In the genomic region with DNA sequence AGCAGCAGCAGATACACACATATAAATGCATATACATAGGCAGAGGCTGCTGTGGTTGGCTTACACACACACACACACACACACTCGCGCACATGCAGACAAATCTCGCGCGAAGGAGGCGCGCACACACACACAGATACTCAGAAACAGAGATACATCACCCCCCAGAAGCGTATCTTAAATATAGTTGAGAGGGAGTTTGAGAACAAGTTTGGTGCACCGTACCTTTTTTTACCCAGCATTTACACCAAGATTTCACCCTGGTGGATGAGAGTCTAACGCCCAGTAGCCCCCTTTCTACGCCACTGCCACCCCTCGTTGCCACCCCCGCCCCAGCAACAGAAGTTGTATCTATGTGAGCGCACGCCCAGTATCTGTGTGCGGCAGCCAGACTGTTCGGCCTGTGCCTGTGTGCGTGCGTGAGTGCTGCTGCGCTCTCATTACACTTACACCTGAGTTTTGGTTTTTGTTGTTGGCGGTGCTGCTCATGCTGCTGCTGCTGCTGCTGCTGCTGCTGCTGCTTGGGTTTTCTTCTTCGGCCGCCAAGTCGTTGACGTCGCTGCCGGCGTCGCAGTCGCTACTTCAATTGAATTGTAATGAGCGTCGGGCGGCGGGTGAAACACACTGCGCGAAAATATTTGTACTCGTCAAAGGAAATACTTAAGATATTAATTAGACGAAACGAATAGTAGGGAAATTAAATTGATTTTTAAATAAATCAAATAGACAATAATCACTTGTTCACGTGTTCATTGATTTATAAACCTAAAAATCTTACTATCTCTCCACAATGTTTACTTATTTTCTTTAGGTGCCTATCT, we compare ENCODE assay signal across 6 fruit fly cellular contexts.
TF ChIP-seq lines count a peak whose summit lies in the region.

No protein-coding gene starts in this region.

- TF ChIP-seq CTCF in whole organism, embryonic (GFP tag; optimal IDR thresholded peaks at IDR 0.05; lab: Kevin White, UChicago) = no peak

TF ChIP-seq in whole organism, 6 proteins besides CTCF, POLR2A, EP300 and RAD21:
- TF ChIP-seq CG8478 (optimal IDR thresholded peaks at IDR 0.05; lab: Kevin White, UChicago) = peak; percentile 35
- no peak for TF ChIP-seq psq (optimal IDR thresholded peaks at IDR 0.05; lab: Kevin White, UChicago)

TF ChIP-seq in whole organism, adult, 20 proteins besides CTCF, POLR2A, EP300 and RAD21 (continues in another document):
- no peak for TF ChIP-seq CG5204 (GFP tag; optimal IDR thresholded peaks at IDR 0.05; lab: Kevin White, UChicago)
- TF ChIP-seq CG12768 (GFP tag; optimal IDR thresholded peaks at IDR 0.05; lab: Kevin White, UChicago) = no peak
- no peak for TF ChIP-seq toe (GFP tag; optimal IDR thresholded peaks at IDR 0.05; lab: Kevin White, UChicago)
- TF ChIP-seq CG1620 (GFP tag; optimal IDR thresholded peaks at IDR 0.05; lab: Kevin White, UChicago) = no peak
- TF ChIP-seq CG7101 (tag; optimal IDR thresholded peaks at IDR 0.05; lab: Kevin White, UChicago) = peak; percentile 18
- TF ChIP-seq cic (GFP tag; optimal IDR thresholded peaks at IDR 0.05; lab: Kevin White, UChicago) = no peak
- TF ChIP-seq Clk (GFP tag; optimal IDR thresholded peaks at IDR 0.05; lab: Kevin White, UChicago) = no peak
- TF ChIP-seq Mnt (GFP tag; optimal IDR thresholded peaks at IDR 0.05; lab: Kevin White, UChicago) = no peak
- TF ChIP-seq bab1 (GFP tag; optimal IDR thresholded peaks at IDR 0.05; lab: Kevin White, UChicago) = peak; percentile 78
- TF ChIP-seq CG11617 (GFP tag; optimal IDR thresholded peaks at IDR 0.05; lab: Kevin White, UChicago) = peak; percentile 3
- TF ChIP-seq CG33017 (tag; optimal IDR thresholded peaks at IDR 0.05; lab: Kevin White, UChicago) = no peak
- TF ChIP-seq Crg-1 (GFP tag; optimal IDR thresholded peaks at IDR 0.05; lab: Kevin White, UChicago) = no peak
- TF ChIP-seq tj (GFP tag; optimal IDR thresholded peaks at IDR 0.05; lab: Kevin White, UChicago) = no peak
- no peak for TF ChIP-seq ovo (GFP tag; optimal IDR thresholded peaks at IDR 0.05; lab: Kevin White, UChicago)
- peak; percentile 32 for TF ChIP-seq pad (GFP tag; optimal IDR thresholded peaks at IDR 0.05; lab: Kevin White, UChicago)
- TF ChIP-seq cnc (optimal IDR thresholded peaks at IDR 0.05; lab: Kevin White, UChicago) = no peak

TF ChIP-seq in whole organism, embryonic, 481 proteins besides CTCF, POLR2A, EP300 and RAD21 (continues in another document):
- no peak for TF ChIP-seq CG17568 (GFP tag; optimal IDR thresholded peaks at IDR 0.05; lab: Kevin White, UChicago)
- peak; percentile 47; the same call in 1 of the 2 replicates for TF ChIP-seq cas (GFP tag; IDR thresholded peaks at IDR 0.05; lab: Robert Waterston, UW)
- TF ChIP-seq tio (GFP tag; optimal IDR thresholded peaks at IDR 0.05; lab: Kevin White, UChicago) = peak; percentile 52
- no peak for TF ChIP-seq ato (GFP tag; IDR thresholded peaks at IDR 0.05; lab: Robert Waterston, UW; ENCODE audit: partially characterized antibody)
- peak; percentile 72 for TF ChIP-seq Ravus (GFP tag; IDR thresholded peaks at IDR 0.05; lab: Robert Waterston, UW)
- peak; percentile 60 for TF ChIP-seq CG11696 (GFP tag; IDR thresholded peaks at IDR 0.05; lab: Robert Waterston, UW)
- peak; percentile 92 for TF ChIP-seq dan (GFP tag; IDR thresholded peaks at IDR 0.05; lab: Robert Waterston, UW)
- peak; percentile 67 for TF ChIP-seq CG8478 (optimal IDR thresholded peaks at IDR 0.05; lab: Kevin White, UChicago)
- TF ChIP-seq CG8281 (tag; optimal IDR thresholded peaks at IDR 0.05; lab: Kevin White, UChicago) = peak; percentile 39
- TF ChIP-seq sens (GFP tag; lab: Kevin White, UChicago) = peak; percentile 89
- TF ChIP-seq CG4854 (GFP tag; optimal IDR thresholded peaks at IDR 0.05; lab: Kevin White, UChicago) = no peak
- peak; percentile 69 for TF ChIP-seq CG9817 (tag; optimal IDR thresholded peaks at IDR 0.05; lab: Kevin White, UChicago)
- TF ChIP-seq CG6791 (GFP tag; IDR thresholded peaks at IDR 0.05; lab: Robert Waterston, UW; ENCODE audit: partially characterized antibody) = no peak
- TF ChIP-seq Taf1 (GFP tag; IDR thresholded peaks at IDR 0.05; lab: Robert Waterston, UW) = peak; percentile 91
- TF ChIP-seq inv (GFP tag; IDR thresholded peaks at IDR 0.05; lab: Robert Waterston, UW; ENCODE audit: partially characterized antibody) = no peak
- no peak for TF ChIP-seq CG18476 (GFP tag; optimal IDR thresholded peaks at IDR 0.05; lab: Kevin White, UChicago)

TF ChIP-seq in whole organism, prepupa, 60 proteins besides CTCF, POLR2A, EP300 and RAD21 (continues in another document):
- TF ChIP-seq CG3032 (tag; optimal IDR thresholded peaks at IDR 0.05; lab: Kevin White, UChicago) (peak; percentile 93), CG11902 (GFP tag; optimal IDR thresholded peaks at IDR 0.05; lab: Kevin White, UChicago) (peak; percentile 98), OdsH (GFP tag; optimal IDR thresholded peaks at IDR 0.05; lab: Kevin White, UChicago) (peak; percentile 91), vri (GFP tag; optimal IDR thresholded peaks at IDR 0.05; lab: Kevin White, UChicago) (peak; percentile 17), CG10631 (GFP tag; optimal IDR thresholded peaks at IDR 0.05; lab: Kevin White, UChicago) (peak; percentile 93), topi (GFP tag; optimal IDR thresholded peaks at IDR 0.05; lab: Kevin White, UChicago) (peak; percentile 74), achi (GFP tag; optimal IDR thresholded peaks at IDR 0.05; lab: Kevin White, UChicago) (peak; percentile 92), CG10669 (GFP tag; optimal IDR thresholded peaks at IDR 0.05; lab: Kevin White, UChicago) (peak; percentile 90), Sox14 (GFP tag; optimal IDR thresholded peaks at IDR 0.05; lab: Kevin White, UChicago) (peak; percentile 83), Blimp-1 (GFP tag; optimal IDR thresholded peaks at IDR 0.05; lab: Kevin White, UChicago) (peak; percentile 78), CG31627 (GFP tag; optimal IDR thresholded peaks at IDR 0.05; lab: Kevin White, UChicago) (peak; percentile 84), CG6808 (GFP tag; optimal IDR thresholded peaks at IDR 0.05; lab: Kevin White, UChicago) (peak; percentile 83), CG4318 (GFP tag; optimal IDR thresholded peaks at IDR 0.05; lab: Kevin White, UChicago) (peak; percentile 93), eg (GFP tag; IDR thresholded peaks at IDR 0.05; lab: Robert Waterston, UW) (peak; percentile 98), Eip93F (GFP tag; optimal IDR thresholded peaks at IDR 0.05; lab: Kevin White, UChicago) (no peak), dac (GFP tag; optimal IDR thresholded peaks at IDR 0.05; lab: Kevin White, UChicago) (peak; percentile 92), Gug (GFP tag; IDR thresholded peaks at IDR 0.05; lab: Robert Waterston, UW) (peak; percentile 95)

TF ChIP-seq in whole organism, pupa, 21 proteins besides CTCF, POLR2A, EP300 and RAD21 (continues in another document):
- TF ChIP-seq Pif1A (GFP tag; optimal IDR thresholded peaks at IDR 0.05; lab: Kevin White, UChicago) (peak; percentile 55), rn (GFP tag; IDR thresholded peaks at IDR 0.05; lab: Robert Waterston, UW) (peak; percentile 97), Ets98B (GFP tag; IDR thresholded peaks at IDR 0.05; lab: Robert Waterston, UW) (peak; percentile 96), CG32121 (GFP tag; IDR thresholded peaks at IDR 0.05; lab: Robert Waterston, UW) (peak; percentile 94), CG8301 (tag; optimal IDR thresholded peaks at IDR 0.05; lab: Kevin White, UChicago) (peak; percentile 88), CG10348 (GFP tag; IDR thresholded peaks at IDR 0.05; lab: Robert Waterston, UW) (peak; percentile 86), CG13204 (GFP tag; optimal IDR thresholded peaks at IDR 0.05; lab: Kevin White, UChicago) (peak; percentile 77), Snoo (tag; optimal IDR thresholded peaks at IDR 0.05; lab: Kevin White, UChicago) (peak; percentile 95), CG8159 (tag; optimal IDR thresholded peaks at IDR 0.05; lab: Kevin White, UChicago) (peak; percentile 90), fd96Ca (GFP tag; IDR thresholded peaks at IDR 0.05; lab: Robert Waterston, UW) (peak; percentile 98), D1 (tag; optimal IDR thresholded peaks at IDR 0.05; lab: Kevin White, UChicago) (no peak), CG9948 (tag; optimal IDR thresholded peaks at IDR 0.05; lab: Kevin White, UChicago) (peak; percentile 84), EcR (GFP tag; optimal IDR thresholded peaks at IDR 0.05; lab: Kevin White, UChicago) (peak; percentile 23), CG15710 (tag; optimal IDR thresholded peaks at IDR 0.05; lab: Kevin White, UChicago) (peak; percentile 94), CG17806 (tag; optimal IDR thresholded peaks at IDR 0.05; lab: Kevin White, UChicago) (peak; percentile 86), Pif1B (GFP tag; optimal IDR thresholded peaks at IDR 0.05; lab: Kevin White, UChicago) (peak; percentile 44), gl (tag; optimal IDR thresholded peaks at IDR 0.05; lab: Kevin White, UChicago) (peak; percentile 84), CG4496 (GFP tag; IDR thresholded peaks at IDR 0.05; lab: Robert Waterston, UW) (peak; percentile 98)

TF ChIP-seq in whole organism, wandering third instar larva, 38 proteins besides CTCF, POLR2A, EP300 and RAD21 (continues in another document):
- TF ChIP-seq woc (GFP tag; optimal IDR thresholded peaks at IDR 0.05; lab: Kevin White, UChicago) (peak; percentile 15), brk (GFP tag; optimal IDR thresholded peaks at IDR 0.05; lab: Kevin White, UChicago) (no peak), pan (optimal IDR thresholded peaks at IDR 0.05; lab: Kevin White, UChicago) (no peak), ey (GFP tag; optimal IDR thresholded peaks at IDR 0.05; lab: Kevin White, UChicago) (peak; percentile 79), psq (GFP tag; optimal IDR thresholded peaks at IDR 0.05; lab: Kevin White, UChicago) (peak; percentile 78), Mio (GFP tag; optimal IDR thresholded peaks at IDR 0.05; lab: Kevin White, UChicago) (peak; percentile 24), dl (GFP tag; optimal IDR thresholded peaks at IDR 0.05; lab: Kevin White, UChicago; ENCODE audit: insufficient read depth in 1 of 2, partially characterized antibody in 2 of 2) (no peak), Jra (GFP tag; optimal IDR thresholded peaks at IDR 0.05; lab: Kevin White, UChicago) (no peak), sage (GFP tag; optimal IDR thresholded peaks at IDR 0.05; lab: Kevin White, UChicago) (no peak), OdsH (GFP tag; optimal IDR thresholded peaks at IDR 0.05; lab: Kevin White, UChicago) (peak; percentile 85), CG32264 (GFP tag; optimal IDR thresholded peaks at IDR 0.05; lab: Kevin White, UChicago) (no peak), tai (GFP tag; optimal IDR thresholded peaks at IDR 0.05; lab: Kevin White, UChicago) (peak; percentile 27), h (GFP tag; optimal IDR thresholded peaks at IDR 0.05; lab: Kevin White, UChicago) (peak; percentile 83), lola (GFP tag; optimal IDR thresholded peaks at IDR 0.05; lab: Kevin White, UChicago) (no peak), N (GFP tag; optimal IDR thresholded peaks at IDR 0.05; lab: Kevin White, UChicago) (peak; percentile 38), rgr (GFP tag; optimal IDR thresholded peaks at IDR 0.05; lab: Kevin White, UChicago) (peak; percentile 89), foxo (GFP tag; optimal IDR thresholded peaks at IDR 0.05; lab: Kevin White, UChicago) (peak in 1 of 2 experiments; percentile 92), Rel (GFP tag; optimal IDR thresholded peaks at IDR 0.05; lab: Kevin White, UChicago) (no peak), Rel (tag; optimal IDR thresholded peaks at IDR 0.05; lab: Kevin White, UChicago) (peak; percentile 33), sv (GFP tag; optimal IDR thresholded peaks at IDR 0.05; lab: Kevin White, UChicago) (peak; percentile 25)
